Worm (Caenorhabditis elegans) whole organism, young adult: ENCODE results near the gene F25D1.3.

Experiments used
- B0019.2 ChIP-seq: fragments of 200-800 bp; sonication (Bioruptor generic); conservative IDR thresholded peaks from 2 replicates; pipeline ENCODE4 v1.3.6; 2022; ENCODE audit warnings: missing genetic modification reagents, missing genetic modification characterization, missing compliant biosample characterization
- B0336.3 ChIP-seq: fragments of 200-800 bp; sonication (Bioruptor generic); IDR thresholded peaks from 2 replicates; pipeline ENCODE4 v1.3.6; 2022; ENCODE audit warnings: missing genetic modification characterization, missing compliant biosample characterization
- C06A6.2 ChIP-seq: fragments of 200-800 bp; sonication (Bioruptor generic); conservative IDR thresholded peaks from 2 replicates; pipeline ENCODE4 v1.3.6; 2022; ENCODE audit warnings: missing genetic modification characterization, missing compliant biosample characterization
- D2030.7 ChIP-seq: fragments of 200-800 bp; sonication (Bioruptor generic); IDR thresholded peaks from 2 replicates; pipeline ENCODE4 v1.3.6; 2022; ENCODE audit warnings: missing genetic modification reagents, missing genetic modification characterization, missing compliant biosample characterization
- F23B12.7 ChIP-seq: sonication (generic microtip); optimal IDR thresholded peaks from 2 replicates; lab custom pipeline; 2017; ENCODE audit warnings: missing genetic modification characterization, mild to moderate bottlenecking, missing compliant biosample characterization, antibody characterized with exemption, moderate library complexity; ENCODE audit not compliant: insufficient read depth
- F39B2.1 ChIP-seq: fragments of 200-800 bp; sonication (Bioruptor generic); IDR thresholded peaks from 2 replicates; pipeline ENCODE4 v1.3.6; 2022; ENCODE audit warnings: missing genetic modification reagents, missing genetic modification characterization, missing compliant biosample characterization
- K12H6.12 ChIP-seq: fragments of 200-800 bp; sonication (Bioruptor generic); optimal IDR thresholded peaks from 2 replicates; lab custom pipeline; 2018; ENCODE audit warnings: mild to moderate bottlenecking, missing genetic modification characterization, missing compliant biosample characterization
- Y53G8AR.9 ChIP-seq: fragments of 200-800 bp; sonication (Bioruptor generic); conservative IDR thresholded peaks from 2 replicates; pipeline ENCODE4 v1.3.6; 2022; ENCODE audit warnings: missing genetic modification reagents, missing genetic modification characterization, missing compliant biosample characterization
- Y67H2A.10 ChIP-seq: fragments of 200-800 bp; sonication (Bioruptor generic); conservative IDR thresholded peaks from 2 replicates; pipeline ENCODE4 v1.3.6; 2022; ENCODE audit warnings: missing genetic modification reagents, missing genetic modification characterization, missing compliant biosample characterization
- athp-1 ChIP-seq: sonication (generic microtip); optimal IDR thresholded peaks from 2 replicates; lab custom pipeline; 2017; ENCODE audit warnings: mild to moderate bottlenecking, missing genetic modification characterization, missing compliant biosample characterization
- bed-1 ChIP-seq: fragments of 200-800 bp; sonication (Bioruptor generic); IDR thresholded peaks from 2 replicates; pipeline ENCODE4 v1.3.6; 2022; ENCODE audit warnings: missing genetic modification reagents, missing genetic modification characterization, missing compliant biosample characterization
- ccch-3 ChIP-seq: fragments of 200-800 bp; sonication (Bioruptor generic); optimal IDR thresholded peaks from 2 replicates; lab custom pipeline; 2018; ENCODE audit warnings: mild to moderate bottlenecking, missing genetic modification characterization, missing compliant biosample characterization
- ceh-40 ChIP-seq: fragments of 200-800 bp; sonication (Bioruptor generic); IDR thresholded peaks from 2 replicates; pipeline ENCODE4 v1.3.6; 2022; ENCODE audit warnings: missing genetic modification characterization, missing compliant biosample characterization
- ceh-58 ChIP-seq: fragments of 200-800 bp; sonication (Bioruptor generic); IDR thresholded peaks from 2 replicates; pipeline ENCODE4 v1.3.6; 2022; ENCODE audit warnings: missing genetic modification characterization, missing compliant biosample characterization
- dpl-1 ChIP-seq: fragments of 150-350 bp; optimal IDR thresholded peaks from 2 replicates; lab custom pipeline; 2014; ENCODE audit warnings: missing biosample characterization, missing genetic modification reagents, missing genetic modification characterization
- egl-18 ChIP-seq: fragments of 200-800 bp; sonication (Bioruptor generic); IDR thresholded peaks from 2 replicates; pipeline ENCODE4 v1.3.6; 2022; ENCODE audit warnings: missing genetic modification reagents, missing genetic modification characterization, missing compliant biosample characterization
- egrh-3 ChIP-seq: fragments of 200-800 bp; sonication (Bioruptor generic); IDR thresholded peaks from 2 replicates; pipeline ENCODE4 v1.3.6; 2022; ENCODE audit warnings: missing genetic modification reagents, missing genetic modification characterization, missing compliant biosample characterization
- fkh-3 ChIP-seq: sonication (generic microtip); optimal IDR thresholded peaks from 2 replicates; lab custom pipeline; 2016; ENCODE audit warnings: mild to moderate bottlenecking, missing genetic modification characterization, missing compliant biosample characterization
- hmg-20 ChIP-seq: fragments of 200-800 bp; sonication (Bioruptor generic); IDR thresholded peaks from 2 replicates; pipeline ENCODE4 v1.3.6; 2022; ENCODE audit warnings: missing genetic modification reagents, missing genetic modification characterization, missing compliant biosample characterization
- let-526 ChIP-seq: fragments of 200-800 bp; sonication (Bioruptor generic); IDR thresholded peaks from 2 replicates; pipeline ENCODE4 v1.3.6; 2022; ENCODE audit warnings: missing genetic modification reagents, missing genetic modification characterization, missing compliant biosample characterization
- madf-10 ChIP-seq: sonication (generic microtip); optimal IDR thresholded peaks from 2 replicates; lab custom pipeline; 2016; ENCODE audit warnings: mild to moderate bottlenecking, missing genetic modification characterization, missing compliant biosample characterization
- madf-3 ChIP-seq: fragments of 200-800 bp; sonication (Bioruptor generic); IDR thresholded peaks from 2 replicates; pipeline ENCODE4 v1.3.6; 2022; ENCODE audit warnings: missing genetic modification reagents, missing genetic modification characterization, missing compliant biosample characterization
- madf-6 ChIP-seq: fragments of 200-800 bp; sonication (Bioruptor generic); IDR thresholded peaks from 2 replicates; pipeline ENCODE4 v1.3.6; 2022; ENCODE audit warnings: missing genetic modification reagents, missing genetic modification characterization, missing compliant biosample characterization
- mes-4 ChIP-seq: sonication (generic microtip); optimal IDR thresholded peaks from 2 replicates; lab custom pipeline; 2016; ENCODE audit warnings: missing genotype, missing genetic modification characterization, missing compliant biosample characterization
- nfya-1 ChIP-seq: sonication (generic microtip); optimal IDR thresholded peaks from 2 replicates; lab custom pipeline; 2017; ENCODE audit warnings: antibody characterized with exemption, missing compliant biosample characterization, missing genetic modification characterization, borderline replicate concordance; ENCODE audit not compliant: insufficient read depth
- nfyb-1 ChIP-seq: fragments of 200-800 bp; sonication (Bioruptor generic); IDR thresholded peaks from 2 replicates; pipeline ENCODE4 v1.3.6; 2022; ENCODE audit warnings: missing genetic modification reagents, missing genetic modification characterization, missing compliant biosample characterization
- nhr-80 ChIP-seq: sonication (generic microtip); optimal IDR thresholded peaks from 2 replicates; lab custom pipeline; 2016; ENCODE audit warnings: missing genetic modification characterization, missing compliant biosample characterization
- pbrm-1 ChIP-seq: fragments of 200-800 bp; sonication (Bioruptor generic); IDR thresholded peaks from 2 replicates; pipeline ENCODE4 v1.3.6; 2022; ENCODE audit warnings: missing genetic modification reagents, missing genetic modification characterization, missing compliant biosample characterization
- pha-4 ChIP-seq: fragments of 150-350 bp; sonication (generic microtip); optimal IDR thresholded peaks from 2 replicates; lab custom pipeline; 2014; ENCODE audit warnings: missing biosample characterization, missing genetic modification reagents, missing genetic modification characterization
- rpc-1 ChIP-seq, 2 experiments: fragments of 150-350 bp in 1 of 2; sonication (generic microtip) in 1 of 2; optimal IDR thresholded peaks; 2 replicates each; lab custom pipeline; 2014 to 2018; ENCODE audit warnings: missing biosample characterization in 1 of 2, missing genetic modification characterization in 1 of 2, missing genetic modification reagents in 1 of 2, missing genotype in 1 of 2
- snpc-1.3 ChIP-seq: sonication (generic microtip); optimal IDR thresholded peaks from 2 replicates; lab custom pipeline; 2017; ENCODE audit warnings: missing genetic modification characterization, mild to moderate bottlenecking, missing compliant biosample characterization, antibody characterized with exemption, moderate library complexity, missing genotype, missing genetic modification reagents; ENCODE audit not compliant: insufficient read depth
- snpc-3.4 ChIP-seq: sonication (generic microtip); optimal IDR thresholded peaks from 2 replicates; lab custom pipeline; 2017; ENCODE audit warnings: missing genetic modification characterization, mild to moderate bottlenecking, missing compliant biosample characterization, antibody characterized with exemption, moderate library complexity, missing genotype, missing genetic modification reagents
- somi-1 ChIP-seq: fragments of 200-800 bp; sonication (Bioruptor generic); optimal IDR thresholded peaks from 2 replicates; lab custom pipeline; 2018; ENCODE audit warnings: mild to moderate bottlenecking, missing genetic modification characterization, missing compliant biosample characterization
- xnd-1 ChIP-seq: sonication (generic microtip); optimal IDR thresholded peaks from 2 replicates; lab custom pipeline; 2016; ENCODE audit warnings: missing genotype, missing genetic modification reagents, missing genetic modification characterization, missing compliant biosample characterization
- ztf-25 ChIP-seq: fragments of 200-800 bp; sonication (Bioruptor generic); IDR thresholded peaks from 2 replicates; pipeline ENCODE4 v1.3.6; 2022; ENCODE audit warnings: missing genetic modification reagents, missing genetic modification characterization, missing compliant biosample characterization
- ztf-26 ChIP-seq: sonication (generic microtip); optimal IDR thresholded peaks from 2 replicates; lab custom pipeline; 2017; ENCODE audit warnings: missing genetic modification characterization, missing compliant biosample characterization
- ztf-3 ChIP-seq: fragments of 200-800 bp; sonication (Bioruptor generic); optimal IDR thresholded peaks from 2 replicates; lab custom pipeline; 2018; ENCODE audit warnings: mild to moderate bottlenecking, missing genetic modification characterization, missing compliant biosample characterization
- ztf-6 ChIP-seq: fragments of 200-800 bp; sonication (Bioruptor generic); IDR thresholded peaks from 2 replicates; pipeline ENCODE4 v1.3.6; 2022; ENCODE audit warnings: missing genetic modification reagents, missing genetic modification characterization, missing compliant biosample characterization

F25D1.3 gene

ce11 chrV:10564830-10565365 lies 36.4 kb downstream of the F25D1.3 start, which contains the start of gene cat-4:
cat-4 (plus strand) TSS chrV:10564880.
- TF ChIP-seq nhr-80 (tag; lab: Kevin White, UChicago) (peak; percentile 31), B0336.3 (GFP tag; lab: Robert Waterston, UW) (no peak)

ce11 chrV:10568496-10568895 lies 40.0 kb downstream of the F25D1.3 start:
- TF ChIP-seq nfya-1 (tag; lab: Kevin White, UChicago) (no peak), Y53G8AR.9 (GFP tag; lab: Robert Waterston, UW) (no peak), dpl-1 (GFP tag; lab: Kevin White, UChicago) (no peak), B0019.2 (GFP tag; lab: Robert Waterston, UW) (no peak), mes-4 (no peak), ztf-26 (no peak), ceh-58 (GFP tag; lab: Robert Waterston, UW) (no peak), ztf-25 (GFP tag; lab: Robert Waterston, UW) (no peak), somi-1 (no peak), fkh-3 (tag; lab: Kevin White, UChicago) (no peak), pbrm-1 (GFP tag; lab: Robert Waterston, UW) (no peak), D2030.7 (no peak), ccch-3 (GFP tag; lab: Kevin White, UChicago) (no peak)

- no peak for TF ChIP-seq nfyb-1
- no peak for TF ChIP-seq F23B12.7
- TF ChIP-seq mes-4, result no peak
- no peak for TF ChIP-seq ccch-3 (GFP tag; lab: Kevin White, UChicago)
- TF ChIP-seq madf-10 (tag; lab: Kevin White, UChicago), result no peak
- TF ChIP-seq pha-4 (tag; lab: Kevin White, UChicago), result no peak
These were observed 43.0 kb downstream of the F25D1.3 start for ce11 chrV:10571523-10571922.

ce11 chrV:10572614-10573013 lies 44.1 kb downstream of the F25D1.3 start, which contains the start of gene del-6:
del-6 (plus strand) TSS chrV:10572914.
- TF ChIP-seq ccch-3 (GFP tag; lab: Kevin White, UChicago), result no peak
- no peak for TF ChIP-seq xnd-1 (tag; lab: Kevin White, UChicago)
- no peak for TF ChIP-seq ztf-3
- TF ChIP-seq K12H6.12 (tag; lab: Kevin White, UChicago), result no peak

ce11 chrV:10574197-10574596 lies 45.7 kb downstream of the F25D1.3 start:
- no peak for TF ChIP-seq let-526 (GFP tag; lab: Robert Waterston, UW)
- no peak for TF ChIP-seq bed-1 (GFP tag; lab: Robert Waterston, UW)
- TF ChIP-seq egrh-3 (GFP tag; lab: Robert Waterston, UW), result no peak
- no peak for TF ChIP-seq rpc-1 (optimal IDR thresholded peaks at IDR 0.05; lab: Kevin White, UChicago)
- TF ChIP-seq rpc-1 (tag; optimal IDR thresholded peaks at IDR 0.05; lab: Kevin White, UChicago), result no peak
- TF ChIP-seq snpc-3.4 (tag; lab: Kevin White, UChicago), result no peak
- no peak for TF ChIP-seq Y67H2A.10 (GFP tag; lab: Robert Waterston, UW)
- TF ChIP-seq egl-18, result no peak
- no peak for TF ChIP-seq B0336.3 (GFP tag; lab: Robert Waterston, UW)
- TF ChIP-seq madf-6, result no peak
- TF ChIP-seq hmg-20 (GFP tag; lab: Robert Waterston, UW), result no peak
- no peak for TF ChIP-seq C06A6.2 (GFP tag; lab: Robert Waterston, UW)
- no peak for TF ChIP-seq F39B2.1 (GFP tag; lab: Robert Waterston, UW)
- no peak for TF ChIP-seq madf-3
- TF ChIP-seq snpc-1.3, result no peak
- no peak for TF ChIP-seq athp-1 (tag; lab: Kevin White, UChicago)
- TF ChIP-seq ztf-6 (GFP tag; lab: Robert Waterston, UW), result no peak
- no peak for TF ChIP-seq ceh-40 (GFP tag; lab: Robert Waterston, UW)
- TF ChIP-seq, all 124 proteins: peak for 0
